Worm (Caenorhabditis elegans): Measurements from ENCODE around the gene Y41D4B.4.

DNA sequence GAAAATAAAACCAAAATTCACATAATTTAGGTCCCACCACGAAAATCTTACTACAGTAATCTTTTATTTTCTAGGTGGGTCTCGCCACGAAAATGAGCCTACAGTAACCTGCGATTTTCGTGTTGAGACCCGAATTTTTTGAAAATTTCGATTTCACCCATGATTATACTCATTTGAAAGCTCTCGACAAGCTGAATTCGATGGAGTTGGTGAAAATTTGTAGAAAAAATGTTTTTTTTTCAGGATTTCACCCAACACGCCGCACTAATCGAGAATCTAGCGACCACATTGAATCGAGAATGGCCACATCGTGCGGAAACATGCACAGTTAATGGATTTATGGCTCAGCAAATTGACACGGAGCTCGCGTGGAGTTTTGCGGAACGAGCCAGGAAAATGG lies 3.0 kb downstream of the Y41D4B.4 start:
- TF ChIP-seq klf-2 (GFP tag; conservative IDR thresholded peaks at IDR 0.05) (no peak), ref-1 (GFP tag; conservative IDR thresholded peaks at IDR 0.05) (no peak), tab-1 (GFP tag; IDR thresholded peaks at IDR 0.05) (no peak), med-1 (GFP tag; optimal IDR thresholded peaks at IDR 0.05; ENCODE audit: insufficient read depth) (no peak), cog-1 (tag; optimal IDR thresholded peaks at IDR 0.05) (no peak), T22C8.4 (GFP tag; IDR thresholded peaks at IDR 0.05) (no peak), flt-1 (GFP tag; IDR thresholded peaks at IDR 0.05) (no peak), ztf-23 (GFP tag; IDR thresholded peaks at IDR 0.05) (no peak)
